Worm (Caenorhabditis elegans) whole organism, L2 larva: ENCODE measurements around the gene cutl-21.

Experiments
- dmd-4 ChIP-seq: sonication (generic microtip); optimal IDR thresholded peaks from 2 replicates; lab custom pipeline; 2017; ENCODE audit warnings: missing biosample characterization, missing genetic modification characterization
- nhr-11 ChIP-seq: fragments of 150-350 bp; optimal IDR thresholded peaks from 2 replicates; lab custom pipeline; 2014; ENCODE audit warnings: missing biosample characterization, missing genetic modification characterization

- TF ChIP-seq nhr-11 (no peak), dmd-4 (tag; lab: Kevin White, UChicago) (no peak)
These were observed 11.3 kb upstream of the cutl-21 start for ce11 chrX:992650-993403.
